Worm (Caenorhabditis elegans) whole organism, L2 larva: Measurements from ENCODE around the gene F47C12.7.

Experiments used
- C34F6.9 ChIP-seq: fragments of 150-350 bp; optimal IDR thresholded peaks from 2 replicates; lab custom pipeline; 2014; ENCODE audit warnings: missing biosample characterization, missing genetic modification characterization
- ama-1 ChIP-seq: fragments of 150-350 bp; optimal IDR thresholded peaks from 2 replicates; lab custom pipeline; 2018; ENCODE audit warnings: inconsistent platforms
- blmp-1 ChIP-seq: sonication (generic microtip); optimal IDR thresholded peaks from 2 replicates; lab custom pipeline; 2017; ENCODE audit warnings: missing genetic modification characterization, mild to moderate bottlenecking, missing compliant biosample characterization, antibody characterized with exemption, moderate library complexity; ENCODE audit not compliant: insufficient read depth
- dmd-4 ChIP-seq: sonication (generic microtip); optimal IDR thresholded peaks from 2 replicates; lab custom pipeline; 2017; ENCODE audit warnings: missing biosample characterization, missing genetic modification characterization
- lin-11 ChIP-seq: fragments of 150-350 bp; sonication (generic microtip); optimal IDR thresholded peaks from 2 replicates; lab custom pipeline; 2014; ENCODE audit warnings: missing biosample characterization, missing genetic modification characterization, inconsistent platforms, mixed read lengths
- lin-13 ChIP-seq: fragments of 150-350 bp; optimal IDR thresholded peaks from 2 replicates; lab custom pipeline; 2014; ENCODE audit warnings: missing biosample characterization, missing genetic modification reagents, missing genetic modification characterization
- lsy-2 ChIP-seq, 2 experiments: fragments of 150-350 bp in 1 of 2; sonication (generic microtip) in 1 of 2; optimal IDR thresholded peaks; 2 replicates each; lab custom pipeline; 2014 to 2017; ENCODE audit warnings: missing biosample characterization in 2 of 2, missing genetic modification characterization in 2 of 2
- nhr-10 ChIP-seq: sonication (generic microtip); optimal IDR thresholded peaks from 2 replicates; lab custom pipeline; 2017; ENCODE audit warnings: missing biosample characterization, missing genetic modification characterization
- nhr-237 ChIP-seq: fragments of 150-350 bp; optimal IDR thresholded peaks from 2 replicates; lab custom pipeline; 2014; ENCODE audit warnings: missing biosample characterization, missing genetic modification characterization
- unc-39 ChIP-seq: fragments of 150-350 bp; optimal IDR thresholded peaks from 2 replicates; lab custom pipeline; 2014; ENCODE audit warnings: missing biosample characterization, missing genetic modification characterization
- zag-1 ChIP-seq: fragments of 150-350 bp; optimal IDR thresholded peaks from 2 replicates; lab custom pipeline; 2014; ENCODE audit warnings: missing biosample characterization, missing genetic modification characterization

ce11 chrIV:4019836-4020235 lies 24.6 kb upstream of the F47C12.7 start:
- TF ChIP-seq zag-1 (tag; lab: Kevin White, UChicago), result peak; percentile 73
- TF ChIP-seq nhr-10 (tag; lab: Kevin White, UChicago), result no peak
- TF ChIP-seq unc-39, result no peak
- peak in 1 of 2 experiments; percentile 80 for TF ChIP-seq lsy-2 (tag; optimal IDR thresholded peaks at IDR 0.05; lab: Kevin White, UChicago)
- TF ChIP-seq lin-11 (tag; lab: Kevin White, UChicago), result peak; percentile 40
- TF ChIP-seq lin-13, result peak; percentile 21
- TF ChIP-seq nhr-237 (tag; lab: Kevin White, UChicago), result no peak
- TF ChIP-seq blmp-1 (tag; lab: Kevin White, UChicago), result peak; percentile 81
- TF ChIP-seq C34F6.9 (tag; lab: Kevin White, UChicago), result peak; percentile 80
- no peak for TF ChIP-seq dmd-4 (tag; lab: Kevin White, UChicago)
- no peak for TF ChIP-seq ama-1 (lab: Kevin White, UChicago)
